Worm (Caenorhabditis elegans) whole organism, L4 larva: ENCODE measurements around the gene srg-57.

ENCODE experiments used
- F49E8.2 ChIP-seq: sonication (generic microtip); optimal IDR thresholded peaks from 2 replicates; lab custom pipeline; 2016; ENCODE audit warnings: missing compliant biosample characterization, mild to moderate bottlenecking, missing genetic modification characterization, borderline replicate concordance
- Y105C5A.15 ChIP-seq: fragments of 200-800 bp; sonication (Bioruptor generic); IDR thresholded peaks from 2 replicates; pipeline ENCODE4 v1.3.6; 2022; ENCODE audit warnings: missing genetic modification characterization, missing compliant biosample characterization
- ZK337.2 ChIP-seq: fragments of 200-800 bp; sonication (Bioruptor generic); IDR thresholded peaks from 2 replicates; pipeline ENCODE4 v1.3.6; 2022; ENCODE audit warnings: missing genetic modification reagents, missing genetic modification characterization, missing compliant biosample characterization
- aha-1 ChIP-seq: fragments of 150-350 bp; peaks from one replicate; lab custom pipeline; 2014; ENCODE audit warnings: missing biosample characterization, missing genetic modification characterization
- ama-1 ChIP-seq: fragments of 150-350 bp; optimal IDR thresholded peaks from 2 replicates; lab custom pipeline; 2014; ENCODE audit warnings: inconsistent platforms, mixed read lengths
- ceh-32 ChIP-seq: sonication (generic microtip); optimal IDR thresholded peaks from 2 replicates; lab custom pipeline; 2016; ENCODE audit warnings: mild to moderate bottlenecking, missing genetic modification characterization, missing compliant biosample characterization; ENCODE audit not compliant: poor library complexity
- ceh-82 ChIP-seq: sonication (generic microtip); optimal IDR thresholded peaks from 2 replicates; lab custom pipeline; 2017; ENCODE audit warnings: missing biosample characterization, missing genetic modification characterization
- daf-16 ChIP-seq, 3 experiments: sonication (generic microtip); optimal IDR thresholded peaks; 2 replicates each; lab custom pipeline; 2016 to 2017; ENCODE audit warnings: missing genetic modification characterization in 3 of 3, missing genetic modification reagents in 3 of 3, mild to moderate bottlenecking in 2 of 3, missing compliant biosample characterization in 2 of 3, missing biosample characterization in 1 of 3, moderate library complexity in 1 of 3
- dmd-9 ChIP-seq: fragments of 200-800 bp; sonication (Bioruptor generic); IDR thresholded peaks from 2 replicates; pipeline ENCODE4 v1.3.6; 2022; ENCODE audit warnings: missing genetic modification reagents, missing genetic modification characterization, missing compliant biosample characterization
- egl-43 ChIP-seq: fragments of 200-800 bp; sonication (Bioruptor generic); IDR thresholded peaks from 2 replicates; pipeline ENCODE4 v1.3.6; 2022; ENCODE audit warnings: missing genetic modification reagents, missing genetic modification characterization, missing compliant biosample characterization
- hlh-11 ChIP-seq: fragments of 200-800 bp; sonication (Bioruptor generic); optimal IDR thresholded peaks from 2 replicates; lab custom pipeline; 2018; ENCODE audit warnings: mild to moderate bottlenecking, missing genetic modification characterization, missing compliant biosample characterization
- hlh-30 ChIP-seq: sonication (generic microtip); optimal IDR thresholded peaks from 2 replicates; lab custom pipeline; 2017; ENCODE audit warnings: antibody characterized with exemption, mild to moderate bottlenecking, missing genetic modification characterization, missing compliant biosample characterization; ENCODE audit not compliant: insufficient read depth
- jun-1 ChIP-seq: fragments of 150-350 bp; optimal IDR thresholded peaks from 2 replicates; lab custom pipeline; 2014; ENCODE audit warnings: missing biosample characterization, missing genetic modification reagents, missing genetic modification characterization
- lin-38 ChIP-seq: fragments of 200-800 bp; sonication (Bioruptor generic); IDR thresholded peaks from 2 replicates; pipeline ENCODE4 v1.3.6; 2022; ENCODE audit warnings: missing genetic modification reagents, missing genetic modification characterization, missing compliant biosample characterization
- mep-1 ChIP-seq: fragments of 150-350 bp; sonication (generic microtip); optimal IDR thresholded peaks from 3 replicates; lab custom pipeline; 2014; ENCODE audit warnings: missing biosample characterization, missing genetic modification characterization
- mxl-2 ChIP-seq: fragments of 200-800 bp; sonication (Bioruptor generic); conservative IDR thresholded peaks from 2 replicates; pipeline ENCODE4 v1.3.6; 2022; ENCODE audit warnings: missing genetic modification reagents, missing genetic modification characterization, missing compliant biosample characterization
- nhr-25 ChIP-seq: sonication (generic microtip); optimal IDR thresholded peaks from 2 replicates; lab custom pipeline; 2017; ENCODE audit warnings: missing genetic modification characterization, mild to moderate bottlenecking, missing compliant biosample characterization, antibody characterized with exemption, moderate library complexity, borderline replicate concordance; ENCODE audit not compliant: insufficient read depth
- nhr-28 ChIP-seq: fragments of 150-350 bp; optimal IDR thresholded peaks from 2 replicates; lab custom pipeline; 2014; ENCODE audit warnings: missing biosample characterization, missing genetic modification characterization
- nhr-41 ChIP-seq: fragments of 200-800 bp; sonication (Bioruptor generic); IDR thresholded peaks from 2 replicates; pipeline ENCODE4 v1.3.6; 2022; ENCODE audit warnings: missing genetic modification reagents, missing genetic modification characterization, missing compliant biosample characterization
- php-3 ChIP-seq: fragments of 200-800 bp; sonication (Bioruptor generic); IDR thresholded peaks from 2 replicates; pipeline ENCODE4 v1.3.6; 2022; ENCODE audit warnings: missing genetic modification reagents, missing genetic modification characterization, missing compliant biosample characterization
- sdz-12 ChIP-seq: fragments of 200-800 bp; sonication (Bioruptor generic); optimal IDR thresholded peaks from 2 replicates; lab custom pipeline; 2018; ENCODE audit warnings: mild to moderate bottlenecking, missing genetic modification characterization, missing compliant biosample characterization
- set-16 ChIP-seq: fragments of 200-800 bp; sonication (Bioruptor generic); IDR thresholded peaks from 2 replicates; pipeline ENCODE4 v1.3.6; 2022; ENCODE audit warnings: missing genetic modification reagents, missing genetic modification characterization, missing compliant biosample characterization
- snpc-1.2 ChIP-seq: fragments of 200-800 bp; sonication (Bioruptor generic); IDR thresholded peaks from 2 replicates; pipeline ENCODE4 v1.3.6; 2022; ENCODE audit warnings: missing genetic modification reagents, missing genetic modification characterization, missing compliant biosample characterization
- spr-1 ChIP-seq: sonication (generic microtip); optimal IDR thresholded peaks from 2 replicates; lab custom pipeline; 2016; ENCODE audit warnings: mild to moderate bottlenecking, missing genetic modification characterization, missing compliant biosample characterization
- tag-97 ChIP-seq: fragments of 200-800 bp; sonication (Bioruptor generic); IDR thresholded peaks from 2 replicates; pipeline ENCODE4 v1.3.6; 2022; ENCODE audit warnings: missing genetic modification characterization, missing compliant biosample characterization
- tra-1 ChIP-seq: fragments of 200-800 bp; sonication (Bioruptor generic); IDR thresholded peaks from 2 replicates; pipeline ENCODE4 v1.3.6; 2022; ENCODE audit warnings: missing genetic modification reagents, missing genetic modification characterization, missing compliant biosample characterization
- unc-130 ChIP-seq: sonication (generic microtip); optimal IDR thresholded peaks from 2 replicates; lab custom pipeline; 2016; ENCODE audit warnings: missing genetic modification reagents, missing genetic modification characterization, missing compliant biosample characterization
- zag-1 ChIP-seq: fragments of 150-350 bp; optimal IDR thresholded peaks from 2 replicates; lab custom pipeline; 2014; ENCODE audit warnings: missing biosample characterization, missing genetic modification characterization
- ztf-11 ChIP-seq: fragments of 150-350 bp; optimal IDR thresholded peaks from 2 replicates; lab custom pipeline; 2014; ENCODE audit warnings: missing biosample characterization, missing genetic modification characterization
- ztf-7 ChIP-seq: fragments of 150-350 bp; optimal IDR thresholded peaks from 2 replicates; lab custom pipeline; 2014; ENCODE audit warnings: missing biosample characterization, missing genetic modification characterization

srg-57 gene

ce11 chrV:2694389-2694788 is 39.9 kb downstream of the srg-57 start, which contains the start of gene Y45G12B.2 (continued):
- TF ChIP-seq hlh-11 (tag; lab: Kevin White, UChicago) (peak; percentile 44), daf-16 (GFP tag; optimal IDR thresholded peaks at IDR 0.05; lab: Kevin White, UChicago) (no peak), daf-16 (tag; optimal IDR thresholded peaks at IDR 0.05; lab: Kevin White, UChicago) (peak; percentile 30), tra-1 (no peak), nhr-41 (no peak), nhr-25 (no peak), php-3 (no peak)

ce11 chrV:2691703-2692102 is 42.6 kb downstream of the srg-57 start:
- TF ChIP-seq lin-38, result peak; percentile 60

ce11 chrV:2690948-2691347 is 43.3 kb downstream of the srg-57 start:
- TF ChIP-seq hlh-30 (tag; lab: Kevin White, UChicago) (no peak), nhr-28 (tag; lab: Kevin White, UChicago) (no peak), mxl-2 (no peak), jun-1 (no peak), egl-43 (no peak), dmd-9 (GFP tag; lab: Robert Waterston, UW) (no peak), spr-1 (tag; lab: Kevin White, UChicago) (no peak), tag-97 (GFP tag; lab: Robert Waterston, UW) (no peak), ama-1 (lab: Kevin White, UChicago) (no peak), unc-130 (GFP tag; lab: Kevin White, UChicago) (no peak), ceh-32 (tag; lab: Kevin White, UChicago) (no peak), Y105C5A.15 (GFP tag; lab: Robert Waterston, UW) (no peak), nhr-41 (no peak)

- TF ChIP-seq sdz-12 (GFP tag; lab: Kevin White, UChicago) (no peak), zag-1 (tag; lab: Kevin White, UChicago) (no peak), nhr-28 (tag; lab: Kevin White, UChicago) (no peak), hlh-30 (tag; lab: Kevin White, UChicago) (no peak), ceh-82 (tag; lab: Kevin White, UChicago) (no peak), set-16 (GFP tag; lab: Robert Waterston, UW) (peak; percentile 59), ZK337.2 (no peak), mep-1 (tag; lab: Kevin White, UChicago) (no peak), ztf-7 (tag; lab: Kevin White, UChicago) (no peak)
Measured at ce11 chrV:2690478-2690877, 43.8 kb downstream of the srg-57 start.

ce11 chrV:2688562-2688961 is 45.7 kb downstream of the srg-57 start:
- peak; percentile 6; the same call in 1 of the 2 replicates for TF ChIP-seq tra-1
- TF ChIP-seq egl-43, result no peak

- no peak for TF ChIP-seq ztf-11 (tag; lab: Kevin White, UChicago)
- no peak for TF ChIP-seq snpc-1.2 (GFP tag; lab: Robert Waterston, UW)
- TF ChIP-seq aha-1 (tag; lab: Kevin White, UChicago), result peak; percentile 96
Measured at ce11 chrV:2684227-2684626, 50.0 kb downstream of the srg-57 start.

- TF ChIP-seq nhr-28 (tag; lab: Kevin White, UChicago) (peak; percentile 92), F49E8.2 (tag; lab: Kevin White, UChicago) (no peak)
Measured at ce11 chrV:2683497-2683896, 50.8 kb downstream of the srg-57 start.
